Worm (Caenorhabditis elegans) whole organism, L2 larva: ENCODE data around the gene srw-72.

Source experiments
- C34F6.9 ChIP-seq: fragments of 150-350 bp; optimal IDR thresholded peaks from 2 replicates; lab custom pipeline; 2014; ENCODE audit warnings: missing biosample characterization, missing genetic modification characterization
- F13H6.1 ChIP-seq: sonication (generic microtip); optimal IDR thresholded peaks from 2 replicates; lab custom pipeline; 2016; ENCODE audit warnings: missing genetic modification characterization, missing compliant biosample characterization
- R02D3.7 ChIP-seq: fragments of 150-350 bp; optimal IDR thresholded peaks from 2 replicates; lab custom pipeline; 2014; ENCODE audit warnings: missing biosample characterization, missing genetic modification characterization
- ZK546.5 ChIP-seq: sonication (generic microtip); optimal IDR thresholded peaks from 2 replicates; lab custom pipeline; 2017; ENCODE audit warnings: missing biosample characterization, missing genetic modification characterization
- alr-1 ChIP-seq: fragments of 150-350 bp; optimal IDR thresholded peaks from 2 replicates; lab custom pipeline; 2014; ENCODE audit warnings: missing biosample characterization, missing genetic modification characterization
- aly-2 ChIP-seq: fragments of 150-350 bp; optimal IDR thresholded peaks from 2 replicates; lab custom pipeline; 2014; ENCODE audit warnings: missing biosample characterization, missing genetic modification characterization
- ceh-16 ChIP-seq: fragments of 150-350 bp; optimal IDR thresholded peaks from 2 replicates; lab custom pipeline; 2014; ENCODE audit warnings: missing biosample characterization, missing genetic modification characterization
- ceh-82 ChIP-seq: fragments of 150-350 bp; optimal IDR thresholded peaks from 2 replicates; lab custom pipeline; 2014; ENCODE audit warnings: missing biosample characterization, missing genetic modification characterization
- elt-3 ChIP-seq: sonication (generic microtip); optimal IDR thresholded peaks from 2 replicates; lab custom pipeline; 2017; ENCODE audit warnings: missing biosample characterization, missing genetic modification characterization
- gmeb-1 ChIP-seq: fragments of 150-350 bp; optimal IDR thresholded peaks from 2 replicates; lab custom pipeline; 2014; ENCODE audit warnings: missing biosample characterization, missing genetic modification characterization
- lin-11 ChIP-seq: fragments of 150-350 bp; sonication (generic microtip); optimal IDR thresholded peaks from 2 replicates; lab custom pipeline; 2014; ENCODE audit warnings: missing biosample characterization, missing genetic modification characterization, inconsistent platforms, mixed read lengths
- lin-39 ChIP-seq: fragments of 150-350 bp; optimal IDR thresholded peaks from 2 replicates; lab custom pipeline; 2014; ENCODE audit warnings: missing biosample characterization, missing genetic modification reagents, missing genetic modification characterization
- lsy-2 ChIP-seq, 2 experiments: fragments of 150-350 bp in 1 of 2; sonication (generic microtip) in 1 of 2; optimal IDR thresholded peaks; 2 replicates each; lab custom pipeline; 2014 to 2017; ENCODE audit warnings: missing biosample characterization in 2 of 2, missing genetic modification characterization in 2 of 2
- mab-5 ChIP-seq: fragments of 150-350 bp; optimal IDR thresholded peaks from 2 replicates; lab custom pipeline; 2014; ENCODE audit warnings: missing biosample characterization, missing genetic modification characterization
- mdl-1 ChIP-seq, 2 experiments: fragments of 150-350 bp in 1 of 2; sonication (generic microtip) in 1 of 2; optimal IDR thresholded peaks; 2 replicates each; lab custom pipeline; 2017; ENCODE audit warnings: missing biosample characterization in 2 of 2, missing genetic modification characterization in 2 of 2
- nhr-10 ChIP-seq: sonication (generic microtip); optimal IDR thresholded peaks from 2 replicates; lab custom pipeline; 2017; ENCODE audit warnings: missing biosample characterization, missing genetic modification characterization
- nhr-11 ChIP-seq: fragments of 150-350 bp; optimal IDR thresholded peaks from 2 replicates; lab custom pipeline; 2014; ENCODE audit warnings: missing biosample characterization, missing genetic modification characterization
- nhr-129 ChIP-seq: fragments of 150-350 bp; optimal IDR thresholded peaks from 2 replicates; lab custom pipeline; 2014; ENCODE audit warnings: missing biosample characterization, missing genetic modification characterization
- nhr-21 ChIP-seq: fragments of 150-350 bp; optimal IDR thresholded peaks from 2 replicates; lab custom pipeline; 2014; ENCODE audit warnings: missing biosample characterization, missing genetic modification characterization
- nhr-23 ChIP-seq: fragments of 150-350 bp; optimal IDR thresholded peaks from 2 replicates; lab custom pipeline; 2014; ENCODE audit warnings: missing biosample characterization, missing genetic modification reagents, missing genetic modification characterization
- nhr-237 ChIP-seq: fragments of 150-350 bp; optimal IDR thresholded peaks from 2 replicates; lab custom pipeline; 2014; ENCODE audit warnings: missing biosample characterization, missing genetic modification characterization
- nhr-25 ChIP-seq: fragments of 150-350 bp; sonication (generic microtip); optimal IDR thresholded peaks from 3 replicates; lab custom pipeline; 2014; ENCODE audit warnings: missing biosample characterization, missing genetic modification characterization
- nhr-6 ChIP-seq: fragments of 150-350 bp; optimal IDR thresholded peaks from 2 replicates; lab custom pipeline; 2014; ENCODE audit warnings: missing biosample characterization, missing genetic modification characterization
- nhr-77 ChIP-seq: fragments of 150-350 bp; optimal IDR thresholded peaks from 2 replicates; lab custom pipeline; 2014; ENCODE audit warnings: missing biosample characterization, missing genetic modification characterization
- skn-1 ChIP-seq: sonication (generic microtip); optimal IDR thresholded peaks from 2 replicates; lab custom pipeline; 2017; ENCODE audit warnings: missing biosample characterization, missing genetic modification characterization
- sma-3 ChIP-seq: sonication (generic microtip); optimal IDR thresholded peaks from 2 replicates; lab custom pipeline; 2016; ENCODE audit warnings: missing genetic modification reagents, missing genetic modification characterization, missing compliant biosample characterization
- sma-9 ChIP-seq, 2 experiments: fragments of 150-350 bp in 1 of 2; sonication (generic microtip) in 1 of 2; optimal IDR thresholded peaks; 2 replicates each; lab custom pipeline; 2014 to 2016; ENCODE audit warnings: missing genetic modification characterization in 2 of 2, mild to moderate bottlenecking in 1 of 2, missing biosample characterization in 1 of 2, missing compliant biosample characterization in 1 of 2, missing genetic modification reagents in 1 of 2, moderate library complexity in 1 of 2
- snpc-4 ChIP-seq: fragments of 150-350 bp; optimal IDR thresholded peaks from 2 replicates; lab custom pipeline; 2014; ENCODE audit warnings: missing biosample characterization, missing genetic modification characterization
- unc-39 ChIP-seq: fragments of 150-350 bp; optimal IDR thresholded peaks from 2 replicates; lab custom pipeline; 2014; ENCODE audit warnings: missing biosample characterization, missing genetic modification characterization
- unc-55 ChIP-seq: fragments of 150-350 bp; sonication (generic microtip); optimal IDR thresholded peaks from 3 replicates; lab custom pipeline; 2014; ENCODE audit warnings: missing biosample characterization, missing genetic modification reagents, missing genetic modification characterization
- unc-62 ChIP-seq: fragments of 150-350 bp; optimal IDR thresholded peaks from 2 replicates; lab custom pipeline; 2014; ENCODE audit warnings: missing biosample characterization, missing genetic modification reagents, missing genetic modification characterization
- zag-1 ChIP-seq: fragments of 150-350 bp; optimal IDR thresholded peaks from 2 replicates; lab custom pipeline; 2014; ENCODE audit warnings: missing biosample characterization, missing genetic modification characterization
- ztf-1 ChIP-seq: fragments of 200-800 bp; sonication (Bioruptor generic); conservative IDR thresholded peaks from 2 replicates; pipeline ENCODE4 v1.3.6; 2022; ENCODE audit warnings: missing genetic modification characterization, missing compliant biosample characterization
- ztf-11 ChIP-seq: sonication (generic microtip); optimal IDR thresholded peaks from 2 replicates; lab custom pipeline; 2017; ENCODE audit warnings: missing biosample characterization, missing genetic modification characterization
- ztf-4 ChIP-seq: fragments of 150-350 bp; optimal IDR thresholded peaks from 2 replicates; lab custom pipeline; 2014; ENCODE audit warnings: missing biosample characterization, missing genetic modification characterization

The srw-72 gene

ce11 chrV:17466751-17467150 is at the start of gene srw-72:
Gene srw-72, plus strand, starts transcription at chrV:17467051.
- no peak for TF ChIP-seq nhr-23 (tag; lab: Kevin White, UChicago)
- no peak for TF ChIP-seq nhr-10 (tag; lab: Kevin White, UChicago)
- no peak for TF ChIP-seq sma-9 (GFP tag; optimal IDR thresholded peaks at IDR 0.05; lab: Kevin White, UChicago)
- no peak for TF ChIP-seq sma-9 (tag; optimal IDR thresholded peaks at IDR 0.05; lab: Kevin White, UChicago)
- no peak for TF ChIP-seq zag-1
- TF ChIP-seq unc-39 = no peak
- no peak for TF ChIP-seq nhr-129 (tag; lab: Kevin White, UChicago)

DNA sequence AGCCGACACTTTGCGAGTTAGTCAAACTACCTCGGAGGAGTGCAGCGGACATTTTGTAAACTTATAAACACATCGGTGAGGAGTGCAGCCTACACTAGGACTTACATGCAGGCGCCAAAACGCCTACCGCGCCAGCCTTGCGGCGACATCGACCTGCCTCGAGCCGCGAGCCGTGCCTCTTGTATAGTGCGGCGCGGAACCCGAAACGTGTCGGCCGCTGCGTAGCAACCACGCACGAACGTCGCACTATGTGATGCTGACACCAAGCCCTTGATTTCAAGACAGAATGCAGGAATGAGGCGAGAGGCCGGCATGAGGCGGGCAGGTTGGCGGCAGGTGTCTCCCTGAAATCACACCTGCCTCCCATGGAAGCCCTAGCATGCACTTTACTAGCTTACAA is 37.6 kb upstream of the srw-72 start:
- TF ChIP-seq mdl-1 (tag; optimal IDR thresholded peaks at IDR 0.05; lab: Kevin White, UChicago) (no peak), unc-39 (no peak), elt-3 (tag; lab: Kevin White, UChicago) (no peak), unc-62 (GFP tag; lab: Kevin White, UChicago) (no peak), ztf-1 (GFP tag; lab: Robert Waterston, UW) (no peak), snpc-4 (no peak), nhr-77 (tag; lab: Kevin White, UChicago) (no peak)

- no peak for TF ChIP-seq mdl-1 (tag; optimal IDR thresholded peaks at IDR 0.05; lab: Kevin White, UChicago)
- no peak for TF ChIP-seq snpc-4
- no peak for TF ChIP-seq nhr-237 (tag; lab: Kevin White, UChicago)
- no peak for TF ChIP-seq gmeb-1 (tag; lab: Kevin White, UChicago)
- TF ChIP-seq lin-39 (tag; lab: Kevin White, UChicago) = no peak
- TF ChIP-seq ceh-16 = no peak
- TF ChIP-seq lin-11 (tag; lab: Kevin White, UChicago) = no peak
- no peak for TF ChIP-seq sma-3 (GFP tag; lab: Kevin White, UChicago)
- no peak for TF ChIP-seq nhr-23 (tag; lab: Kevin White, UChicago)
These were observed 36.8 kb upstream of the srw-72 start, which contains the start of gene T27C5.10 for ce11 chrV:17430066-17430465. Gene T27C5.10, minus strand, starts transcription at chrV:17430166.

DNA sequence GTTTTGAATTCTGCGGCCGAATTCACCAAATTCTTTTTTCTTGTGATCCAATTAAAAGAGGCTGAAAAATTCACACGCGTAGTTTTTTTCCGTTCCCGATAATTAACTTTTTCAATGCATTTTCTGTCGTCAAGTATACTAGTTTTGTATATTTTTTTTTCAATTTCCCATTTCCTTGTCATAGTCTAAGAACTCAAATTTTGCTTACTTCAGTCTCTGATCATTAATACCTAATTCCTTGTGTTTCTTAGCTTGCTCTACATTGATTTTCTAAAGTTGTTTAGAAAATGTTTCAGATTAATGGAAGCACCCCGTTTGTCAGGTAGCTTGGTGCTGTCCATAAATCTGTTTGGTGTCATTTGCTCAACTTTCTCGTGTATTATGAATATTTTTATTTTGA is 35.9 kb upstream of the srw-72 start, which contains the start of gene srbc-27:
TSS of gene srbc-27 (plus strand) at position 301 of the 400 bp plus-strand sequence.
- TF ChIP-seq nhr-237 (tag; lab: Kevin White, UChicago) = no peak
- no peak for TF ChIP-seq lsy-2 (tag; optimal IDR thresholded peaks at IDR 0.05; lab: Kevin White, UChicago)
- no peak for TF ChIP-seq unc-62 (GFP tag; lab: Kevin White, UChicago)
- no peak for TF ChIP-seq F13H6.1 (tag; lab: Kevin White, UChicago)
- no peak for TF ChIP-seq lin-11 (tag; lab: Kevin White, UChicago)
- no peak for TF ChIP-seq ztf-4 (tag; lab: Kevin White, UChicago)
- TF ChIP-seq nhr-6 = no peak
- TF ChIP-seq unc-55 (GFP tag; lab: Kevin White, UChicago) = no peak
- no peak for TF ChIP-seq gmeb-1 (tag; lab: Kevin White, UChicago)
- TF ChIP-seq skn-1 (tag; lab: Kevin White, UChicago) = no peak

- TF ChIP-seq nhr-21 (tag; lab: Kevin White, UChicago) (no peak), lsy-2 (tag; optimal IDR thresholded peaks at IDR 0.05; lab: Kevin White, UChicago) (no peak), ceh-16 (no peak), mab-5 (tag; lab: Kevin White, UChicago) (no peak), nhr-77 (tag; lab: Kevin White, UChicago) (no peak), nhr-6 (no peak)
These were observed 30.4 kb upstream of the srw-72 start, which contains the start of gene F20E11.18 for ce11 chrV:17436492-17436891. Gene F20E11.18, minus strand, starts transcription at chrV:17436592.

DNA sequence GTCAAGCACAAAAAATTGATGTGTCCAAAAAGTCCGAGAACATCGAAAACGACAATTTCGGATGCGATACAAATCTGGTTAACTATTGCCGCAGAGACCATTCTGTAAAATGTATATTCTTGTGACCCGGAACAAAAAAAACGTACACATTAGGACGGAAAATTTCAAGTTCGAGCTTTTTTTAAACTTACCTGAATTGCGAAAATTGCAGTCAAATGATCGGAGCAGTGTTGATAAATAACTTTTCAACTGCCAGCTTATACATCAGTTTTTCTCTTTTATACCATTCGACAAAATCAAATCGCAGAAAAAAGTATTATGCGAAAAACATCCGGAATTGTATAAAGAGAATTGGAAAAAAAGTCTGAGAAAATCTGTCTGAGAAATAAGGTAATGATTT is 28.5 kb upstream of the srw-72 start, which contains the start of gene srsx-2:
TSS of gene srsx-2 (minus strand) at position 101 of the 400 bp plus-strand sequence.
- TF ChIP-seq nhr-25 (tag; lab: Kevin White, UChicago) (no peak), ztf-11 (tag; lab: Kevin White, UChicago) (no peak), nhr-77 (tag; lab: Kevin White, UChicago) (no peak), lin-39 (tag; lab: Kevin White, UChicago) (no peak), ztf-1 (GFP tag; lab: Robert Waterston, UW) (no peak), ZK546.5 (no peak), aly-2 (tag; lab: Kevin White, UChicago) (no peak), ceh-82 (tag; lab: Kevin White, UChicago) (no peak), alr-1 (tag; lab: Kevin White, UChicago) (no peak), F13H6.1 (tag; lab: Kevin White, UChicago) (no peak), C34F6.9 (no peak), mab-5 (tag; lab: Kevin White, UChicago) (no peak), unc-62 (GFP tag; lab: Kevin White, UChicago) (no peak), lin-11 (tag; lab: Kevin White, UChicago) (no peak), R02D3.7 (no peak), nhr-11 (tag; lab: Kevin White, UChicago) (no peak)
